Fruit fly (Drosophila melanogaster) whole organism, embryonic: Measurements from ENCODE around the gene CG6106.
A peak's percentile ranks its signal among the peaks of the same experiment; 100 is the strongest.

Experiments
- Atf-2 ChIP-seq: fragments of 200-800 bp; sonication (Bioruptor generic); optimal IDR thresholded peaks from 2 replicates; lab custom pipeline; 2016; ENCODE audit warnings: missing biosample characterization, missing genetic modification characterization
- Bgb ChIP-seq: fragments of 200-800 bp; sonication (Bioruptor generic); IDR thresholded peaks from 2 replicates; pipeline ENCODE4 v1.3.6; 2022; ENCODE audit warnings: missing biosample characterization, missing genetic modification characterization; ENCODE audit not compliant: partially characterized antibody
- C15 ChIP-seq: fragments of 200-800 bp; sonication (Bioruptor generic); IDR thresholded peaks from 3 replicates; pipeline ENCODE4 v1.3.6; 2022; ENCODE audit warnings: missing biosample characterization, missing genetic modification characterization
- CG11398 ChIP-seq: fragments of 200-800 bp; sonication (Bioruptor generic); optimal IDR thresholded peaks from 2 replicates; lab custom pipeline; 2016; ENCODE audit warnings: missing biosample characterization, missing genetic modification characterization
- CG11723 ChIP-seq: fragments of 200-800 bp; sonication (Bioruptor generic); optimal IDR thresholded peaks from 2 replicates; lab custom pipeline; 2017; ENCODE audit warnings: missing biosample characterization, mild to moderate bottlenecking, missing genetic modification characterization
- CG13424 ChIP-seq: fragments of 200-800 bp; sonication (Bioruptor generic); optimal IDR thresholded peaks from 2 replicates; lab custom pipeline; 2019; ENCODE audit warnings: missing biosample characterization, mild to moderate bottlenecking, missing genetic modification characterization, moderate library complexity
- CG14050 ChIP-seq: fragments of 200-800 bp; sonication (Bioruptor generic); IDR thresholded peaks from 3 replicates; pipeline ENCODE4 v1.3.6; 2022; ENCODE audit warnings: missing biosample characterization, missing genetic modification characterization
- CG17802 ChIP-seq: fragments of 200-800 bp; sonication (Bioruptor generic); optimal IDR thresholded peaks from 2 replicates; lab custom pipeline; 2018; ENCODE audit warnings: missing biosample characterization, mild to moderate bottlenecking, missing genetic modification characterization, moderate library complexity
- CG1832 ChIP-seq: fragments of 200-800 bp; sonication (Bioruptor generic); optimal IDR thresholded peaks from 2 replicates; lab custom pipeline; 2017; ENCODE audit warnings: missing biosample characterization, mild to moderate bottlenecking, missing genetic modification characterization, inconsistent platforms
- CG18599 ChIP-seq: fragments of 200-800 bp; sonication (Bioruptor generic); optimal IDR thresholded peaks from 3 replicates; lab custom pipeline; 2017; ENCODE audit warnings: missing biosample characterization, missing genetic modification characterization, mild to moderate bottlenecking, moderate library complexity, missing genetic modification reagents
- CG2202 ChIP-seq: fragments of 200-800 bp; sonication (Bioruptor generic); optimal IDR thresholded peaks from 2 replicates; lab custom pipeline; 2018; ENCODE audit warnings: missing biosample characterization, mild to moderate bottlenecking, missing genetic modification characterization
- CG2875 ChIP-seq: fragments of 200-800 bp; sonication (Bioruptor generic); optimal IDR thresholded peaks from 2 replicates; lab custom pipeline; 2017; ENCODE audit warnings: missing biosample characterization, mild to moderate bottlenecking, missing genetic modification characterization, missing genetic modification reagents
- CG34224 ChIP-seq: fragments of 200-800 bp; sonication (Bioruptor generic); IDR thresholded peaks from 3 replicates; pipeline ENCODE4 v1.3.6; 2022; ENCODE audit warnings: missing biosample characterization, missing genetic modification characterization; ENCODE audit not compliant: partially characterized antibody
- CG42726 ChIP-seq: fragments of 200-800 bp; sonication (Bioruptor generic); IDR thresholded peaks from 2 replicates; pipeline ENCODE4 v1.3.6; 2022; ENCODE audit warnings: missing biosample characterization, missing genetic modification characterization; ENCODE audit not compliant: partially characterized antibody
- CG6683 ChIP-seq: fragments of 200-800 bp; sonication (Bioruptor generic); optimal IDR thresholded peaks from 2 replicates; lab custom pipeline; 2017; ENCODE audit warnings: missing biosample characterization, mild to moderate bottlenecking, missing genetic modification characterization, missing genetic modification reagents
- CG7928 ChIP-seq: fragments of 200-800 bp; sonication (Bioruptor generic); optimal IDR thresholded peaks from 2 replicates; lab custom pipeline; 2017; ENCODE audit warnings: missing biosample characterization, mild to moderate bottlenecking, missing genetic modification characterization
- CG8388 ChIP-seq: fragments of 200-800 bp; sonication (Bioruptor generic); optimal IDR thresholded peaks from 2 replicates; lab custom pipeline; 2019; ENCODE audit warnings: missing biosample characterization, mild to moderate bottlenecking, missing genetic modification characterization, moderate library complexity
- CG9215 ChIP-seq: fragments of 200-800 bp; sonication (Bioruptor generic); IDR thresholded peaks from 2 replicates; pipeline ENCODE4 v1.3.6; 2022; ENCODE audit warnings: missing biosample characterization, missing genetic modification characterization
- CTCF ChIP-seq: fragments of 200-800 bp; sonication (Bioruptor generic); optimal IDR thresholded peaks from 2 replicates; lab custom pipeline; 2017; ENCODE audit warnings: missing biosample characterization, mild to moderate bottlenecking, missing genetic modification characterization, moderate library complexity
- D ChIP-seq, 2 experiments: fragments of 200-800 bp in 1 of 2; fragments of >200 bp in 1 of 2; sonication (Bioruptor generic) in 1 of 2; optimal IDR thresholded peaks; 2 replicates in 1 of 2; 3 replicates in 1 of 2; lab custom pipeline; 2017; ENCODE audit warnings: mild to moderate bottlenecking in 1 of 2, missing biosample characterization in 1 of 2, missing genetic modification characterization in 1 of 2, missing genetic modification reagents in 1 of 2
- Dad ChIP-seq: fragments of 200-800 bp; sonication (Bioruptor generic); optimal IDR thresholded peaks from 3 replicates; lab custom pipeline; 2016; ENCODE audit warnings: missing biosample characterization, missing genetic modification characterization
- Dek ChIP-seq: fragments of 200-800 bp; sonication (Bioruptor generic); optimal IDR thresholded peaks from 3 replicates; lab custom pipeline; 2019; ENCODE audit warnings: missing biosample characterization, mild to moderate bottlenecking, missing genetic modification characterization, moderate library complexity
- Eip74EF ChIP-seq, 2 experiments: fragments of 200-800 bp in 1 of 2; fragments of >200 bp in 1 of 2; sonication (Bioruptor generic) in 1 of 2; optimal IDR thresholded peaks; 2 replicates each; lab custom pipeline; 2017 to 2019; ENCODE audit warnings: missing biosample characterization in 2 of 2, missing genetic modification characterization in 2 of 2, mild to moderate bottlenecking in 1 of 2, moderate library complexity in 1 of 2
- HLH54F ChIP-seq: fragments of 200-800 bp; sonication (Bioruptor generic); optimal IDR thresholded peaks from 3 replicates; lab custom pipeline; 2016; ENCODE audit warnings: missing biosample characterization, missing genetic modification characterization
- HmgD ChIP-seq: fragments of 200-800 bp; sonication (Bioruptor generic); optimal IDR thresholded peaks from 3 replicates; lab custom pipeline; 2016; ENCODE audit warnings: missing biosample characterization, missing genetic modification characterization
- Mrtf ChIP-seq: fragments of 200-800 bp; sonication (Bioruptor generic); IDR thresholded peaks from 3 replicates; pipeline ENCODE4 v1.3.6; 2022; ENCODE audit warnings: missing biosample characterization, missing genetic modification characterization
- Nf-YC ChIP-seq: fragments of 200-800 bp; optimal IDR thresholded peaks from 3 replicates; lab custom pipeline; 2019; ENCODE audit warnings: missing biosample characterization, mild to moderate bottlenecking, missing genetic modification characterization, moderate library complexity
- Poxn ChIP-seq: fragments of 200-800 bp; sonication (Bioruptor generic); IDR thresholded peaks from 2 replicates; pipeline ENCODE4 v1.3.6; 2022; ENCODE audit warnings: missing biosample characterization, missing genetic modification characterization
- Ssrp ChIP-seq: fragments of 200-800 bp; sonication (Bioruptor generic); optimal IDR thresholded peaks from 2 replicates; lab custom pipeline; 2018; ENCODE audit warnings: missing biosample characterization, mild to moderate bottlenecking, missing genetic modification characterization, moderate library complexity
- Tbp ChIP-seq: fragments of >200 bp; optimal IDR thresholded peaks from 2 replicates; lab custom pipeline; 2018; ENCODE audit warnings: missing biosample characterization, missing genetic modification characterization
- aop ChIP-seq: fragments of 200-800 bp; sonication (Bioruptor generic); IDR thresholded peaks from 2 replicates; pipeline ENCODE4 v1.3.6; 2022; ENCODE audit warnings: missing biosample characterization, missing genetic modification characterization
- bsh ChIP-seq, 2 experiments: fragments of 200-800 bp; sonication (Bioruptor generic); optimal IDR thresholded peaks; 2 replicates each; lab custom pipeline; 2017 to 2018; ENCODE audit warnings: mild to moderate bottlenecking in 2 of 2, missing biosample characterization in 2 of 2, missing genetic modification characterization in 2 of 2, moderate library complexity in 1 of 2
- chm ChIP-seq: fragments of 200-800 bp; sonication (Bioruptor generic); IDR thresholded peaks from 2 replicates; pipeline ENCODE4 v1.3.6; 2022; ENCODE audit warnings: missing biosample characterization, missing genetic modification characterization
- chn ChIP-seq: fragments of 200-800 bp; sonication (Bioruptor generic); optimal IDR thresholded peaks from 2 replicates; lab custom pipeline; 2016; ENCODE audit warnings: missing biosample characterization, missing genetic modification characterization
- cwo ChIP-seq: fragments of 200-800 bp; sonication (Bioruptor generic); optimal IDR thresholded peaks from 3 replicates; lab custom pipeline; 2017; ENCODE audit warnings: missing biosample characterization, missing genetic modification characterization, mild to moderate bottlenecking, moderate library complexity, missing genetic modification reagents
- dmrt11E ChIP-seq: fragments of 200-800 bp; sonication (Bioruptor generic); optimal IDR thresholded peaks from 3 replicates; lab custom pipeline; 2018; ENCODE audit warnings: missing biosample characterization, mild to moderate bottlenecking, missing genetic modification characterization, moderate library complexity
- esg ChIP-seq: fragments of 200-800 bp; sonication (Bioruptor generic); conservative IDR thresholded peaks from 2 replicates; pipeline ENCODE4 v1.3.6; 2022; ENCODE audit warnings: missing biosample characterization, missing genetic modification characterization
- fd102C ChIP-seq: fragments of 200-800 bp; sonication (Bioruptor generic); optimal IDR thresholded peaks from 2 replicates; lab custom pipeline; 2018; ENCODE audit warnings: missing biosample characterization, mild to moderate bottlenecking, missing genetic modification characterization, moderate library complexity
- fru ChIP-seq: fragments of >200 bp; optimal IDR thresholded peaks from 2 replicates; lab custom pipeline; 2017
- gem ChIP-seq: fragments of 200-800 bp; sonication (Bioruptor generic); optimal IDR thresholded peaks from 2 replicates; lab custom pipeline; 2019; ENCODE audit warnings: missing biosample characterization, mild to moderate bottlenecking, missing genetic modification characterization, moderate library complexity
- nerfin-1 ChIP-seq: fragments of 200-800 bp; sonication (Bioruptor generic); optimal IDR thresholded peaks from 3 replicates; lab custom pipeline; 2019; ENCODE audit warnings: missing biosample characterization, mild to moderate bottlenecking, missing genetic modification characterization, moderate library complexity
- pb ChIP-seq: fragments of 200-800 bp; sonication (Bioruptor generic); optimal IDR thresholded peaks from 3 replicates; lab custom pipeline; 2016; ENCODE audit warnings: missing biosample characterization, missing genetic modification characterization
- pfk ChIP-seq: fragments of 200-800 bp; sonication (Bioruptor generic); optimal IDR thresholded peaks from 2 replicates; lab custom pipeline; 2018; ENCODE audit warnings: missing biosample characterization, mild to moderate bottlenecking, missing genetic modification characterization, moderate library complexity
- pros ChIP-seq: fragments of 200-800 bp; sonication (Bioruptor generic); optimal IDR thresholded peaks from 3 replicates; lab custom pipeline; 2019; ENCODE audit warnings: missing biosample characterization, mild to moderate bottlenecking, missing genetic modification characterization, moderate library complexity
- run ChIP-seq: fragments of 200-800 bp; sonication (Bioruptor generic); optimal IDR thresholded peaks from 3 replicates; lab custom pipeline; 2018; ENCODE audit warnings: missing biosample characterization, mild to moderate bottlenecking, missing genetic modification characterization
- wdn ChIP-seq: fragments of 200-800 bp; sonication (Bioruptor generic); IDR thresholded peaks from 2 replicates; pipeline ENCODE4 v1.3.6; 2022; ENCODE audit warnings: missing biosample characterization, missing genetic modification characterization
- wek ChIP-seq: fragments of 200-800 bp; sonication (Bioruptor generic); optimal IDR thresholded peaks from 3 replicates; lab custom pipeline; 2018; ENCODE audit warnings: missing biosample characterization, mild to moderate bottlenecking, missing genetic modification characterization, moderate library complexity

CG6106 gene

dm6 chrX:18370775-18371735, 12.4 kb downstream of the CG6106 start (continued):
- TF ChIP-seq bsh (GFP tag; optimal IDR thresholded peaks at IDR 0.05; lab: Kevin White, UChicago) (peak in 1 of 2 experiments; percentile 88), fru (lab: Kevin White, UChicago) (peak; percentile 32), chn (peak; percentile 18), CG17802 (tag; lab: Kevin White, UChicago) (peak; percentile 29), aop (GFP tag; lab: Robert Waterston, UW) (no peak), CG9215 (GFP tag; lab: Robert Waterston, UW) (0 out of 2 replicates have a peak, but pooled peaks have one; percentile 19), CG13424 (tag; lab: Kevin White, UChicago) (peak; percentile 27), Poxn (GFP tag; lab: Robert Waterston, UW) (no peak), wdn (no peak), CG34224 (GFP tag; lab: Robert Waterston, UW) (peak; percentile 99), pros (GFP tag; lab: Kevin White, UChicago) (peak; percentile 14), CTCF (GFP tag; lab: Kevin White, UChicago) (peak; percentile 74), CG11398 (GFP tag; lab: Kevin White, UChicago) (peak; percentile 33), Eip74EF (GFP tag; optimal IDR thresholded peaks at IDR 0.05; lab: Kevin White, UChicago) (no peak), Dad (peak; percentile 6), D (optimal IDR thresholded peaks at IDR 0.05; lab: Kevin White, UChicago) (no peak), D (GFP tag; optimal IDR thresholded peaks at IDR 0.05; lab: Kevin White, UChicago) (no peak), pfk (GFP tag; lab: Kevin White, UChicago) (peak; percentile 16), HmgD (peak; percentile 75), Dek (tag; lab: Kevin White, UChicago) (peak; percentile 51), CG1832 (GFP tag; lab: Kevin White, UChicago) (peak; percentile 89), CG11723 (no peak), chm (GFP tag; lab: Robert Waterston, UW) (peak; percentile 62; the same call in 1 of the 2 replicates), CG8388 (GFP tag; lab: Kevin White, UChicago) (no peak), dmrt11E (tag; lab: Kevin White, UChicago) (peak; percentile 1), esg (GFP tag; lab: Robert Waterston, UW) (no peak), CG6683 (GFP tag; lab: Kevin White, UChicago) (no peak), C15 (no peak), CG2202 (tag; lab: Kevin White, UChicago) (no peak), nerfin-1 (peak; percentile 3), Mrtf (GFP tag; lab: Robert Waterston, UW) (no peak), CG2875 (GFP tag; lab: Kevin White, UChicago) (no peak), CG42726 (peak; percentile 99), Bgb (GFP tag; lab: Robert Waterston, UW) (peak; percentile 99), cwo (GFP tag; lab: Kevin White, UChicago) (no peak), Nf-YC (tag; lab: Kevin White, UChicago) (peak; percentile 4), Tbp (GFP tag; lab: Kevin White, UChicago) (no peak), Atf-2 (no peak), gem (no peak), HLH54F (GFP tag; lab: Kevin White, UChicago) (peak; percentile 14), pb (GFP tag; lab: Kevin White, UChicago) (no peak), Ssrp (tag; lab: Kevin White, UChicago) (no peak), wek (GFP tag; lab: Kevin White, UChicago) (no peak), CG7928 (GFP tag; lab: Kevin White, UChicago) (peak; percentile 65), run (tag; lab: Kevin White, UChicago) (no peak), fd102C (GFP tag; lab: Kevin White, UChicago) (no peak), CG14050 (GFP tag; lab: Robert Waterston, UW) (no peak), CG18599 (peak; percentile 43)
